Fruit fly (Drosophila melanogaster): ENCODE measurements around the gene CG13461.

- TF ChIP-seq CG16779 (tag; optimal IDR thresholded peaks at IDR 0.05), result no peak
- TF ChIP-seq Blimp-1 (GFP tag; optimal IDR thresholded peaks at IDR 0.05), result no peak
- TF ChIP-seq CG3032 (tag; optimal IDR thresholded peaks at IDR 0.05), result no peak
- no peak for TF ChIP-seq CG34406 (GFP tag; optimal IDR thresholded peaks at IDR 0.05)
- TF ChIP-seq CG11902 (GFP tag; optimal IDR thresholded peaks at IDR 0.05), result no peak
These were observed 42.6 kb downstream of the CG13461 start for dm6 chr3L:15009681-15010080.
